Worm (Caenorhabditis elegans): ENCODE data around the gene F53E2.2.

The F53E2.2 gene

ce11 chrV:1490874-1491273 is 16.0 kb downstream of the F53E2.2 start:
- peak; percentile 80 for TF ChIP-seq ceh-36 (tag; optimal IDR thresholded peaks at IDR 0.05)

- TF ChIP-seq ceh-13 (GFP tag; optimal IDR thresholded peaks at IDR 0.05) = no peak
- no peak for TF ChIP-seq tbx-11 (GFP tag; IDR thresholded peaks at IDR 0.05)
- no peak for TF ChIP-seq hmbx-1 (tag; optimal IDR thresholded peaks at IDR 0.05)
- no peak for TF ChIP-seq sea-1 (GFP tag; conservative IDR thresholded peaks at IDR 0.05)
- no peak for TF ChIP-seq F13C5.2 (tag; optimal IDR thresholded peaks at IDR 0.05)
- no peak for TF ChIP-seq hnd-1 (tag; optimal IDR thresholded peaks at IDR 0.05)
- no peak for TF ChIP-seq scrt-1 (GFP tag; IDR thresholded peaks at IDR 0.05)
- TF ChIP-seq flt-1 (GFP tag; IDR thresholded peaks at IDR 0.05) = no peak
- no peak for TF ChIP-seq tbx-37 (GFP tag; conservative IDR thresholded peaks at IDR 0.05)
- no peak for TF ChIP-seq pes-1 (GFP tag; IDR thresholded peaks at IDR 0.05)
- TF ChIP-seq ama-1 (optimal IDR thresholded peaks at IDR 0.05) = no peak
- TF ChIP-seq ceh-36 (tag; optimal IDR thresholded peaks at IDR 0.05) = no peak
- TF ChIP-seq tra-4 (tag; optimal IDR thresholded peaks at IDR 0.05) = no peak
- no peak for TF ChIP-seq B0310.2 (tag; optimal IDR thresholded peaks at IDR 0.05)
- no peak for TF ChIP-seq ets-7 (tag; optimal IDR thresholded peaks at IDR 0.05)
- no peak for TF ChIP-seq aly-1 (tag; optimal IDR thresholded peaks at IDR 0.05)
- no peak for TF ChIP-seq hmg-4 (GFP tag; optimal IDR thresholded peaks at IDR 0.05)
Measured at ce11 chrV:1491510-1491909, 16.6 kb downstream of the F53E2.2 start, which contains the start of gene C38C3.6. Gene C38C3.6, minus strand, starts transcription at chrV:1491610.

ce11 chrV:1494469-1494868 is 19.6 kb downstream of the F53E2.2 start, which contains the start of gene spig-7:
Gene spig-7, plus strand, starts transcription at chrV:1494769.
- TF ChIP-seq hmg-4 (GFP tag; optimal IDR thresholded peaks at IDR 0.05) (no peak), ceh-13 (GFP tag; optimal IDR thresholded peaks at IDR 0.05) (no peak), aly-1 (tag; optimal IDR thresholded peaks at IDR 0.05) (no peak), hmbx-1 (tag; optimal IDR thresholded peaks at IDR 0.05) (no peak), scrt-1 (GFP tag; IDR thresholded peaks at IDR 0.05) (no peak), F13C5.2 (tag; optimal IDR thresholded peaks at IDR 0.05) (no peak), ets-7 (tag; optimal IDR thresholded peaks at IDR 0.05) (no peak)

ce11 chrV:1495334-1495733 is 20.4 kb downstream of the F53E2.2 start, which contains the start of gene C38C3.3:
Gene C38C3.3, plus strand, starts transcription at chrV:1495634.
- TF ChIP-seq scrt-1 (GFP tag; IDR thresholded peaks at IDR 0.05) = no peak
- no peak for TF ChIP-seq hmbx-1 (tag; optimal IDR thresholded peaks at IDR 0.05)
- no peak for TF ChIP-seq tra-4 (tag; optimal IDR thresholded peaks at IDR 0.05)
- no peak for TF ChIP-seq tbx-11 (GFP tag; IDR thresholded peaks at IDR 0.05)
- no peak for TF ChIP-seq sea-1 (GFP tag; conservative IDR thresholded peaks at IDR 0.05)
- no peak for TF ChIP-seq hmg-4 (GFP tag; optimal IDR thresholded peaks at IDR 0.05)
- no peak for TF ChIP-seq tbx-37 (GFP tag; conservative IDR thresholded peaks at IDR 0.05)
- no peak for TF ChIP-seq ama-1 (optimal IDR thresholded peaks at IDR 0.05)
- no peak for TF ChIP-seq hnd-1 (tag; optimal IDR thresholded peaks at IDR 0.05)

ce11 chrV:1495752-1496151 is 20.9 kb downstream of the F53E2.2 start:
- TF ChIP-seq sea-1 (GFP tag; conservative IDR thresholded peaks at IDR 0.05) = no peak
- TF ChIP-seq tbx-37 (GFP tag; conservative IDR thresholded peaks at IDR 0.05) = no peak
- no peak for TF ChIP-seq ceh-13 (GFP tag; optimal IDR thresholded peaks at IDR 0.05)
- no peak for TF ChIP-seq B0310.2 (tag; optimal IDR thresholded peaks at IDR 0.05)
- no peak for TF ChIP-seq tra-4 (tag; optimal IDR thresholded peaks at IDR 0.05)
- no peak for TF ChIP-seq hnd-1 (tag; optimal IDR thresholded peaks at IDR 0.05)
- no peak for TF ChIP-seq hmbx-1 (tag; optimal IDR thresholded peaks at IDR 0.05)
- no peak for TF ChIP-seq flt-1 (GFP tag; IDR thresholded peaks at IDR 0.05)
- no peak for TF ChIP-seq hmg-4 (GFP tag; optimal IDR thresholded peaks at IDR 0.05)
- TF ChIP-seq aly-1 (tag; optimal IDR thresholded peaks at IDR 0.05) = no peak
- no peak for TF ChIP-seq ceh-36 (tag; optimal IDR thresholded peaks at IDR 0.05)
- TF ChIP-seq tbx-11 (GFP tag; IDR thresholded peaks at IDR 0.05) = no peak
- TF ChIP-seq pes-1 (GFP tag; IDR thresholded peaks at IDR 0.05) = no peak
- TF ChIP-seq scrt-1 (GFP tag; IDR thresholded peaks at IDR 0.05) = no peak

ce11 chrV:1499140-1499539 is 24.3 kb downstream of the F53E2.2 start, which contains the start of gene sru-27:
Gene sru-27, plus strand, starts transcription at chrV:1499440.
- TF ChIP-seq F13C5.2 (tag; optimal IDR thresholded peaks at IDR 0.05) (no peak), hnd-1 (tag; optimal IDR thresholded peaks at IDR 0.05) (no peak), aly-1 (tag; optimal IDR thresholded peaks at IDR 0.05) (no peak), hmg-4 (GFP tag; optimal IDR thresholded peaks at IDR 0.05) (no peak), ceh-36 (tag; optimal IDR thresholded peaks at IDR 0.05) (no peak), ama-1 (optimal IDR thresholded peaks at IDR 0.05) (no peak), tra-4 (tag; optimal IDR thresholded peaks at IDR 0.05) (no peak), hmbx-1 (tag; optimal IDR thresholded peaks at IDR 0.05) (no peak), B0310.2 (tag; optimal IDR thresholded peaks at IDR 0.05) (no peak), scrt-1 (GFP tag; IDR thresholded peaks at IDR 0.05) (no peak), ceh-13 (GFP tag; optimal IDR thresholded peaks at IDR 0.05) (no peak), ets-7 (tag; optimal IDR thresholded peaks at IDR 0.05) (no peak), flt-1 (GFP tag; IDR thresholded peaks at IDR 0.05) (no peak), sea-1 (GFP tag; conservative IDR thresholded peaks at IDR 0.05) (no peak), tbx-11 (GFP tag; IDR thresholded peaks at IDR 0.05) (no peak), tbx-37 (GFP tag; conservative IDR thresholded peaks at IDR 0.05) (no peak), pes-1 (GFP tag; IDR thresholded peaks at IDR 0.05) (no peak)

ce11 chrV:1505995-1506394 is 31.1 kb downstream of the F53E2.2 start, which contains the start of gene sru-28:
Gene sru-28, plus strand, starts transcription at chrV:1506295.
- TF ChIP-seq ceh-36 (tag; optimal IDR thresholded peaks at IDR 0.05) (no peak), hnd-1 (tag; optimal IDR thresholded peaks at IDR 0.05) (no peak), ama-1 (optimal IDR thresholded peaks at IDR 0.05) (no peak), aly-1 (tag; optimal IDR thresholded peaks at IDR 0.05) (no peak), ceh-13 (GFP tag; optimal IDR thresholded peaks at IDR 0.05) (no peak), hmbx-1 (tag; optimal IDR thresholded peaks at IDR 0.05) (no peak), F13C5.2 (tag; optimal IDR thresholded peaks at IDR 0.05) (no peak), pes-1 (GFP tag; IDR thresholded peaks at IDR 0.05) (no peak)

ce11 chrV:1511537-1511936 is 36.7 kb downstream of the F53E2.2 start, which contains the start of gene nhr-260:
Gene nhr-260, minus strand, starts transcription at chrV:1511637.
- TF ChIP-seq hmg-4 (GFP tag; optimal IDR thresholded peaks at IDR 0.05) (no peak), scrt-1 (GFP tag; IDR thresholded peaks at IDR 0.05) (no peak), F13C5.2 (tag; optimal IDR thresholded peaks at IDR 0.05) (no peak), tbx-11 (GFP tag; IDR thresholded peaks at IDR 0.05) (no peak), ets-7 (tag; optimal IDR thresholded peaks at IDR 0.05) (no peak), pes-1 (GFP tag; IDR thresholded peaks at IDR 0.05) (no peak), flt-1 (GFP tag; IDR thresholded peaks at IDR 0.05) (no peak), ama-1 (optimal IDR thresholded peaks at IDR 0.05) (no peak), tra-4 (tag; optimal IDR thresholded peaks at IDR 0.05) (no peak), hnd-1 (tag; optimal IDR thresholded peaks at IDR 0.05) (no peak), ceh-13 (GFP tag; optimal IDR thresholded peaks at IDR 0.05) (no peak), tbx-37 (GFP tag; conservative IDR thresholded peaks at IDR 0.05) (no peak), sea-1 (GFP tag; conservative IDR thresholded peaks at IDR 0.05) (no peak), ceh-36 (tag; optimal IDR thresholded peaks at IDR 0.05) (no peak)
